Worm (Caenorhabditis elegans): ENCODE measurements around the gene B0024.4.

DNA sequence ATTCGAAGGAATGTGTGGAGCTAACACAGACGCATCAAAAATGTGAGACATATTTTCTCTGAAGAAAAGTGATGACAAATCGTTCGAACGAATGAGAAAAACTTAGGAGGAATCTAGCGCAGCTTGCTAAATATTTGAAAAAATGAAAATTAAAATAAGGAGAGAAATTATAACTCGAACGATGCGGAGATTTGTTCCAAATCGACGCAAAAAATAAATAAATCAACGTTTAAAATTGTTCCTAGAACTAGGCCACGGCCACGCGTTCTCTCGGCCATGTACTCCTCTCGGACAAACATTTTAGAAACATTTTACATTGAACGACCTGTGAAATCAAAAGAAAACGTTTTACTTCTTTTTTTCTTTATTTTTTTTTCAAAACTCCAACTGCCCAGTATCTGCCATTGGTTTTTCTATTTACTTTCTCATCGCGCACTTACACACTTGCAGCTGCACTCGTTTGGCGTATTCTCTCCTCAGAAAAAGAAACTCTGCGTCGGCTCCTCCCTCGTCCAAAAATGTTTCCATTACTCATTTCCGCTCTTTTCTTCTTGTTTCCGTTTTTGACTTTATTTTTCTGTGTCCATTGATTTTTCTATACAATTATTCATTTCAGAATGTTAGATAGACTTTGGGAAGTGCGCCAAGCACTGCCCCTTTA is 23.0 kb downstream of the B0024.4 start, which contains the start of the genes gna-1 and B0024.13:
- TF ChIP-seq T22C8.4 (GFP tag; IDR thresholded peaks at IDR 0.05) (no peak), ref-1 (GFP tag; conservative IDR thresholded peaks at IDR 0.05) (no peak), ztf-23 (GFP tag; IDR thresholded peaks at IDR 0.05) (peak; percentile 69; the same call in 1 of the 2 replicates), flt-1 (GFP tag; IDR thresholded peaks at IDR 0.05) (no peak), klf-2 (GFP tag; conservative IDR thresholded peaks at IDR 0.05) (no peak), tab-1 (GFP tag; IDR thresholded peaks at IDR 0.05) (no peak), med-1 (GFP tag; optimal IDR thresholded peaks at IDR 0.05; ENCODE audit: insufficient read depth) (no peak), cog-1 (tag; optimal IDR thresholded peaks at IDR 0.05) (no peak)

Data from whole organism, midembryonic.